Worm (Caenorhabditis elegans): ENCODE data around the gene Y54G2A.37.
A peak's percentile ranks its signal among the peaks of the same experiment; 100 is the strongest.

ce11 chrIV:2774500-2774899, 46.0 kb upstream of the Y54G2A.37 start:
- TF ChIP-seq nhr-90 (tag; optimal IDR thresholded peaks at IDR 0.05; ENCODE audit: poor library complexity) = peak; percentile 86
- peak; percentile 89 for TF ChIP-seq ama-1 (optimal IDR thresholded peaks at IDR 0.05)
- no peak for TF ChIP-seq lin-39 (tag; optimal IDR thresholded peaks at IDR 0.05)
- peak; percentile 94 for TF ChIP-seq mep-1 (tag; optimal IDR thresholded peaks at IDR 0.05)
- TF ChIP-seq snu-23 (GFP tag; optimal IDR thresholded peaks at IDR 0.05) = peak; percentile 93
- peak; percentile 9 for TF ChIP-seq snpc-4 (tag; optimal IDR thresholded peaks at IDR 0.05)

All from whole organism, L1 larva.